Worm (Caenorhabditis elegans): ENCODE data around the gene latd-1.

The latd-1 gene

DNA sequence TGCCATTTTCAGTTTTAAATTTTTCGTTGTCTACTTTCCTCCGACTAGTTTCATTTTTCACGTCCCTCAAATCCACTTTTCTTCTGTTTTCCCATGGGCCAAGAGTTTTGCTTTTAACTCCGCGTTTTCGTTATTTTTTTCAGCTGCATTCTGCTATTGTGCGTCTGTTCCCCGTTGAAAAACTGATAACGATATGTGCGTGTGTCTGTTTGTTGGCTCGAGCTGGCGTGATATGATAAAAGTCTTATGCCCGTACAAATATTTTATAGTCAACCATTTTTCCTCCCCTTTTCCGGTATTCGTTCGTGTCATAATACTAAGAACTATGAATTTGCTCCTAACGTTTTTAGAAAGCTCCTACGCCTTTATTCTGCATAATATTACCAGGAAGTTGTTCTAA lies 4.2 kb upstream of the latd-1 start:
- TF ChIP-seq fos-1 (tag; optimal IDR thresholded peaks at IDR 0.05) (peak; percentile 61), F13H6.1 (tag; optimal IDR thresholded peaks at IDR 0.05) (no peak)

DNA sequence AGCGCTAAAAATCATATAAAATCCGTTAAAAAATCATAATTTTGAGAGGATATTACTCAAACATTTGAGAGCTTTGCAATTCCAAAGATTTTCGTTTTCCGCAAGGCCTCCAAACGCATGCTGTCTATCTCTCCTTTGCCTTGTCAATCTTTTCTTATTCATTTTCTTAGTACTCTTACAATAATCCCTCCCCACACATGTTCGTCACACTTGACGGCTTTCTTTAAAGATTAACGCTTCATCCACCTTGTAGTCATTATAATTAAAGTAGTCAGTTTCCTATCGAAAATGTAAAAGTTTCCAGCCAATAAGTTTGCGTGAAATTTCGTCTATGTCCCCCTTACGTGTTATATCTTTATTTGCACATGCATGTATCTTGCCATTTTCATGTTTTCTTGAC lies 2.6 kb upstream of the latd-1 start:
- TF ChIP-seq sma-3 (GFP tag; optimal IDR thresholded peaks at IDR 0.05) = no peak
- TF ChIP-seq aly-2 (tag; optimal IDR thresholded peaks at IDR 0.05) = no peak
- TF ChIP-seq unc-39 (tag; optimal IDR thresholded peaks at IDR 0.05) = no peak
- no peak for TF ChIP-seq nhr-6 (tag; optimal IDR thresholded peaks at IDR 0.05)
- TF ChIP-seq mdl-1 (tag; optimal IDR thresholded peaks at IDR 0.05) = no peak

DNA sequence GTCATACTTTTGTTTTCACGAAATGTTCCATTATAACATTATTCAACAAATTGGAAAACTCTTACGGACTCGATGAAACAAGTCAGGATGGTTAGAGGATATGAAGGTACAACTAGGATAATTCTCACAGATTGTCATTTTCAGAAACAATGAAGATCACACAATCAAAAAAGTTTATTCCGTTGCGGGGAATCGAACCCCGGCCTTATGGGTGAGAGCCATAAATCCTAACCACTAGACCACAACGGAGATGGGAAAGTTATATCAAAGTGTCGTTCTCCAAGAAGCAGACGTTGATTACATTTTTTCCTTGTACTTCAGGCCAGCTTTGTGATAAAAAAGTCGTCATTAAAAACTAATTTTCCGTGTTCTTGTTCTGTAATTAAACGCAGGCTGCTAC lies 541 bp upstream of the latd-1 start:
- TF ChIP-seq ama-1 (optimal IDR thresholded peaks at IDR 0.05) (no peak), nhr-21 (tag; optimal IDR thresholded peaks at IDR 0.05) (peak; percentile 4)

DNA sequence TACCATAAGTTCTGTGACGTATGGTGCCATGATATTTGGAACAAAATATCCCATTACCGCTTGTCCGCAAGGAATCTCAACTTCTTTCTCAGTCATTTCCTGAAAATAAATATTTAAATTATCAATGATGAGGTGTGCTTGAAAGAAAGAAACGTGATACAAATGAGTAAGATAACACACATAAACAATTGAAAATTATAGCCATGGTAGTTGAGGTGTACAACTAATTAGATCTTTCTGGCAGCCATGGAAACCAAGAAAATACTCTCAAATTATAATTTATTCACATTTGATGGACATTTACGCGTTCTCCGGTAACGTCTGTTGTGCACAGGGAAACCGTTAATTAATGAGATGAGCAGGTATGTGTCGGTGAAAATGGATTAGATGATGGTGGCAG lies 5.3 kb downstream of the latd-1 start, which contains the start of gene C39D10.5:
Gene C39D10.5, minus strand, starts transcription at position 101 of the 400 bp plus-strand sequence.
- TF ChIP-seq nhr-10 (tag; optimal IDR thresholded peaks at IDR 0.05) (no peak), C34F6.9 (tag; optimal IDR thresholded peaks at IDR 0.05) (no peak), crh-2 (tag; optimal IDR thresholded peaks at IDR 0.05) (no peak), Y55F3AM.14 (GFP tag; optimal IDR thresholded peaks at IDR 0.05) (no peak), ZK546.5 (tag; optimal IDR thresholded peaks at IDR 0.05) (no peak), lin-11 (tag; optimal IDR thresholded peaks at IDR 0.05) (no peak), lin-13 (GFP tag; optimal IDR thresholded peaks at IDR 0.05) (no peak), unc-39 (tag; optimal IDR thresholded peaks at IDR 0.05) (no peak), nhr-6 (tag; optimal IDR thresholded peaks at IDR 0.05) (no peak), ama-1 (optimal IDR thresholded peaks at IDR 0.05) (no peak), blmp-1 (tag; optimal IDR thresholded peaks at IDR 0.05; ENCODE audit: insufficient read depth) (no peak), ceh-82 (tag; optimal IDR thresholded peaks at IDR 0.05) (no peak), nhr-25 (tag; optimal IDR thresholded peaks at IDR 0.05) (no peak), peb-1 (tag; optimal IDR thresholded peaks at IDR 0.05) (no peak), elt-1 (tag; optimal IDR thresholded peaks at IDR 0.05) (no peak), mbf-1 (tag; optimal IDR thresholded peaks at IDR 0.05) (no peak), lsy-2 (tag; optimal IDR thresholded peaks at IDR 0.05) (no peak), F13H6.1 (tag; optimal IDR thresholded peaks at IDR 0.05) (no peak)

DNA sequence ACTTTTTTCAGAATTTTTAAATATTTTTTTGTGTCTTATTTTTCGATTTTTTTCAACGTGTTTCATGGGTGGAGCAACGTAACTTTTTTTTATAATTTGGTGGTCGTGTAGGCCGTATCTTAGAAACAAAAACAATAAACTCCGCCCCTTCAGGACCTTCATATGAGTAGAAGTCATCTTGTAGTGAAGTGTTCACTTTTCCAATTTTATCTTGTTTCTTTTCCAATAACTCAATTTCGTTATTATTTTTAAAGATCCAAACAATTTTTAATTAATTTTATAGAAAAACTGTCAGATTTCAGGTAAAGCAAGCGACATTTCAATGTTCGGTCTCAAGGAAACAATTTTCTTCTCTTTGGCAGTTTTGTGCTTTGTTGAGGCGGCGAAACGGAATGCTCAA lies 8.7 kb downstream of the latd-1 start, which contains the start of gene C39D10.2:
Gene C39D10.2, plus strand, starts transcription at position 301 of the 400 bp plus-strand sequence.
- TF ChIP-seq blmp-1 (tag; optimal IDR thresholded peaks at IDR 0.05; ENCODE audit: insufficient read depth) (no peak), unc-62 (GFP tag; optimal IDR thresholded peaks at IDR 0.05) (no peak), nhr-23 (tag; optimal IDR thresholded peaks at IDR 0.05) (no peak), elt-1 (tag; optimal IDR thresholded peaks at IDR 0.05) (no peak), ama-1 (optimal IDR thresholded peaks at IDR 0.05) (no peak), sma-3 (GFP tag; optimal IDR thresholded peaks at IDR 0.05) (no peak), nhr-21 (tag; optimal IDR thresholded peaks at IDR 0.05) (no peak)

DNA sequence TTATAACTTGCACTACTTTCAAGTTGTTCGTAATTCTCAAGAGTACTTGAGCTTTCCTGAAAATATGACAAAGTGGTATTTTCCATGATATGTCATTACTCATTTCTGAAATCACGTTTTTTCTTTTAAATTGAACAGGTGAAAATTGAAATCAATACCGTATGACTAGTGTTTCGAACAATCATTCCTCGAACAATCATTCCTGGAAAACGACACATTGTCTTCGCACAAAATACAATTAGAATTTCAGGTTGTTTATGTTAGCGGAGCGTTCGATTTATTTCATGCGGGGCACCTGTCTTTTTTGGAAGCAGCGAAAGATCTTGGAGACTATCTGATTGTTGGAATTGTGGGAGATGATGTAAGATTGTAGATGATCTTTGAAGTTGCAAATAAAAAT lies 11.4 kb downstream of the latd-1 start:
- TF ChIP-seq sma-3 (GFP tag; optimal IDR thresholded peaks at IDR 0.05) (no peak), sem-4 (tag; optimal IDR thresholded peaks at IDR 0.05) (no peak), ceh-16 (tag; optimal IDR thresholded peaks at IDR 0.05) (no peak)

DNA sequence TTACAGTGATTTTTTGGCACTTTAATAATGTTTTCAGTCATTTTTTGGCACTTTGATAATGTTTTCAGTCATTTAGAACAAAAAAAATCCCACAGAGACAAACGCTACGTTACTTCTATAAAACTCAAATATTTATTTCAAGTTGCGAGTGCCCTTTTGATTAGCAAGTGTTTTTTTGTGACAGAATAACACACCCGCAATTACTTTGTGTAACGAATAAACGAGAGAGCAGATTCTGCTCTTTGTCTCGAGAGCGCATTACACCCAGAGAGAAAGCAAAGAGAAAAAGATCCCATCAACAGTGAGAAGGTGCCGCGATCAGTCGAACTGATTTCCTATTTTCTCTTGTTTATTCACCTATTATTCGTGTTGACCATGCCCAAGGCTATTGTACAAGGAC lies 13.6 kb downstream of the latd-1 start, which contains the start of gene pcyt-2.2:
Gene pcyt-2.2, plus strand, starts transcription at position 301 of the 400 bp plus-strand sequence.
- no peak for TF ChIP-seq sma-3 (GFP tag; optimal IDR thresholded peaks at IDR 0.05)
- TF ChIP-seq mab-5 (tag; optimal IDR thresholded peaks at IDR 0.05) = no peak
- no peak for TF ChIP-seq lin-39 (tag; optimal IDR thresholded peaks at IDR 0.05)
- no peak for TF ChIP-seq nhr-11 (tag; optimal IDR thresholded peaks at IDR 0.05)
- TF ChIP-seq elt-1 (tag; optimal IDR thresholded peaks at IDR 0.05) = no peak
- no peak for TF ChIP-seq aly-2 (tag; optimal IDR thresholded peaks at IDR 0.05)
- TF ChIP-seq skn-1 (tag; optimal IDR thresholded peaks at IDR 0.05) = no peak
- no peak for TF ChIP-seq dmd-4 (tag; optimal IDR thresholded peaks at IDR 0.05)
- TF ChIP-seq crh-2 (tag; optimal IDR thresholded peaks at IDR 0.05) = no peak
- no peak for TF ChIP-seq ama-1 (optimal IDR thresholded peaks at IDR 0.05)
- TF ChIP-seq lin-13 (GFP tag; optimal IDR thresholded peaks at IDR 0.05) = no peak
- TF ChIP-seq unc-62 (GFP tag; optimal IDR thresholded peaks at IDR 0.05) = no peak
